Fruit fly (Drosophila melanogaster): ENCODE measurements around the gene usp.

usp gene

dm6 chrX:2083109-2083508 lies 41.0 kb upstream of the usp start (continued):
- TF ChIP-seq CG11762 (GFP tag; optimal IDR thresholded peaks at IDR 0.05; ENCODE audit: insufficient read depth) (peak; percentile 83), topi (GFP tag; optimal IDR thresholded peaks at IDR 0.05) (peak; percentile 88), acj6 (GFP tag; optimal IDR thresholded peaks at IDR 0.05) (peak; percentile 87), CG10631 (GFP tag; optimal IDR thresholded peaks at IDR 0.05) (peak; percentile 81), vri (GFP tag; optimal IDR thresholded peaks at IDR 0.05) (peak; percentile 80), salr (GFP tag; optimal IDR thresholded peaks at IDR 0.05) (peak; percentile 61 to 83), Met (GFP tag; optimal IDR thresholded peaks at IDR 0.05) (peak; percentile 79), fd85E (GFP tag; optimal IDR thresholded peaks at IDR 0.05) (no peak), CG6163 (GFP tag; IDR thresholded peaks at IDR 0.05) (peak; percentile 94), CG1621 (tag; optimal IDR thresholded peaks at IDR 0.05) (peak; percentile 86), spab (GFP tag; optimal IDR thresholded peaks at IDR 0.05) (peak; percentile 81), ss (GFP tag; optimal IDR thresholded peaks at IDR 0.05) (peak; percentile 71 to 88), Sox102F (GFP tag; optimal IDR thresholded peaks at IDR 0.05) (peak; percentile 81), Eip75B (GFP tag; optimal IDR thresholded peaks at IDR 0.05) (peak; percentile 83)

dm6 chrX:2081848-2082365 lies 39.8 kb upstream of the usp start:
- no peak for TF ChIP-seq CG4318 (GFP tag; optimal IDR thresholded peaks at IDR 0.05)

- TF ChIP-seq CG8319 (GFP tag; optimal IDR thresholded peaks at IDR 0.05) (no peak), esn (GFP tag; optimal IDR thresholded peaks at IDR 0.05) (peak; percentile 17), CG9139 (GFP tag; optimal IDR thresholded peaks at IDR 0.05) (no peak), topi (GFP tag; optimal IDR thresholded peaks at IDR 0.05) (no peak), acj6 (GFP tag; optimal IDR thresholded peaks at IDR 0.05) (no peak), Hr4 (GFP tag; optimal IDR thresholded peaks at IDR 0.05) (no peak), CG3032 (tag; optimal IDR thresholded peaks at IDR 0.05) (peak; percentile 27), fd85E (GFP tag; optimal IDR thresholded peaks at IDR 0.05) (no peak), Sox102F (GFP tag; optimal IDR thresholded peaks at IDR 0.05) (no peak), Eip93F (GFP tag; optimal IDR thresholded peaks at IDR 0.05) (no peak), CG31627 (GFP tag; optimal IDR thresholded peaks at IDR 0.05) (no peak), cyc (GFP tag; optimal IDR thresholded peaks at IDR 0.05) (no peak), Ets96B (tag; optimal IDR thresholded peaks at IDR 0.05) (peak; percentile 28), Lpt (GFP tag; optimal IDR thresholded peaks at IDR 0.05) (no peak), CG15336 (GFP tag; IDR thresholded peaks at IDR 0.05) (peak; percentile 30; the same call in 1 of the 2 replicates), dsx (GFP tag; optimal IDR thresholded peaks at IDR 0.05; ENCODE audit: poor library complexity, severe bottlenecking) (peak; percentile 59), CG10631 (GFP tag; optimal IDR thresholded peaks at IDR 0.05) (no peak), CG16779 (tag; optimal IDR thresholded peaks at IDR 0.05) (peak; percentile 25), CG6163 (GFP tag; IDR thresholded peaks at IDR 0.05) (0 out of 3 replicates have a peak, but pooled peaks have one; percentile 26), CG11294 (GFP tag; IDR thresholded peaks at IDR 0.05) (no peak), Blimp-1 (GFP tag; optimal IDR thresholded peaks at IDR 0.05) (no peak), Sox15 (GFP tag; optimal IDR thresholded peaks at IDR 0.05) (no peak), OdsH (GFP tag; optimal IDR thresholded peaks at IDR 0.05) (no peak), Eip75B (GFP tag; optimal IDR thresholded peaks at IDR 0.05) (no peak), fkh (GFP tag; optimal IDR thresholded peaks at IDR 0.05) (peak; percentile 11), CG11762 (GFP tag; optimal IDR thresholded peaks at IDR 0.05; ENCODE audit: insufficient read depth) (no peak), CG8632 (GFP tag; optimal IDR thresholded peaks at IDR 0.05) (no peak), CG6808 (GFP tag; optimal IDR thresholded peaks at IDR 0.05) (peak; percentile 13), salr (GFP tag; optimal IDR thresholded peaks at IDR 0.05) (peak in 1 of 2 experiments; percentile 2), CG8119 (GFP tag; IDR thresholded peaks at IDR 0.05) (peak; percentile 34; the same call in 1 of the 3 replicates), CG4318 (GFP tag; optimal IDR thresholded peaks at IDR 0.05) (no peak), CG1621 (tag; optimal IDR thresholded peaks at IDR 0.05) (peak; percentile 51), CG6276 (GFP tag; optimal IDR thresholded peaks at IDR 0.05) (no peak), dac (GFP tag; optimal IDR thresholded peaks at IDR 0.05) (no peak), CG34406 (GFP tag; optimal IDR thresholded peaks at IDR 0.05) (no peak), Gug (GFP tag; IDR thresholded peaks at IDR 0.05) (no peak), pdm3 (GFP tag; optimal IDR thresholded peaks at IDR 0.05) (no peak), CG7368 (GFP tag; optimal IDR thresholded peaks at IDR 0.05) (no peak), eg (GFP tag; IDR thresholded peaks at IDR 0.05) (0 out of 3 replicates have a peak, but pooled peaks have one; percentile 7), Sox14 (GFP tag; optimal IDR thresholded peaks at IDR 0.05) (peak; percentile 32), Eip78C (GFP tag) (peak; percentile 83)
Observed at dm6 chrX:2080367-2080927, 38.3 kb upstream of the usp start, which contains the start of the genes CG16903 and Unc-76. Gene CG16903 (minus strand): TSS chrX:2080405. Gene Unc-76 (plus strand): TSS chrX:2080610.
